Fruit fly (Drosophila melanogaster) whole organism, pupa: ENCODE measurements around the gene CG4884.

Experiments
- CG10348 ChIP-seq: fragments of 200-800 bp; sonication (Bioruptor generic); IDR thresholded peaks from 2 replicates; pipeline ENCODE4 v1.3.6; 2022; ENCODE audit warnings: missing biosample characterization, missing genetic modification characterization
- CG14655 ChIP-seq: fragments of 200-800 bp; sonication (Bioruptor generic); optimal IDR thresholded peaks from 3 replicates; lab custom pipeline; 2017; ENCODE audit warnings: mild to moderate bottlenecking, missing biosample characterization, missing genetic modification reagents, missing genetic modification characterization
- CG15710 ChIP-seq: fragments of 200-800 bp; sonication (Bioruptor generic); optimal IDR thresholded peaks from 2 replicates; lab custom pipeline; 2018; ENCODE audit warnings: missing biosample characterization, mild to moderate bottlenecking, missing genetic modification characterization, moderate library complexity
- CG34367 ChIP-seq: fragments of 200-800 bp; sonication (Bioruptor generic); optimal IDR thresholded peaks from 2 replicates; lab custom pipeline; 2018; ENCODE audit warnings: missing biosample characterization, mild to moderate bottlenecking, missing genetic modification characterization
- CG4496 ChIP-seq: fragments of 200-800 bp; sonication (Bioruptor generic); IDR thresholded peaks from 3 replicates; pipeline ENCODE4 v1.3.6; 2022; ENCODE audit warnings: missing biosample characterization, missing genetic modification characterization
- CG9948 ChIP-seq: fragments of 200-800 bp; sonication (Bioruptor generic); optimal IDR thresholded peaks from 2 replicates; lab custom pipeline; 2018; ENCODE audit warnings: missing biosample characterization, mild to moderate bottlenecking, missing genetic modification characterization, moderate library complexity
- D1 ChIP-seq: fragments of 200-800 bp; sonication (Bioruptor generic); optimal IDR thresholded peaks from 2 replicates; lab custom pipeline; 2018; ENCODE audit warnings: missing biosample characterization, mild to moderate bottlenecking, missing genetic modification characterization, moderate library complexity
- EcR ChIP-seq: fragments of 200-800 bp; sonication (Bioruptor generic); optimal IDR thresholded peaks from 3 replicates; lab custom pipeline; 2019; ENCODE audit warnings: missing biosample characterization, missing genetic modification characterization, mild to moderate bottlenecking, moderate library complexity, missing genetic modification reagents
- Ets98B ChIP-seq: fragments of 200-800 bp; sonication (Bioruptor generic); IDR thresholded peaks from 2 replicates; pipeline ENCODE4 v1.3.6; 2022; ENCODE audit warnings: missing biosample characterization, missing genetic modification characterization
- Pif1A ChIP-seq: fragments of 200-800 bp; sonication (Bioruptor generic); optimal IDR thresholded peaks from 3 replicates; lab custom pipeline; 2016; ENCODE audit warnings: missing biosample characterization, missing genetic modification characterization
- Snoo ChIP-seq: fragments of 200-800 bp; sonication (Bioruptor generic); optimal IDR thresholded peaks from 3 replicates; lab custom pipeline; 2017; ENCODE audit warnings: missing biosample characterization, mild to moderate bottlenecking, missing genetic modification characterization, inconsistent platforms
- gl ChIP-seq: fragments of 200-800 bp; sonication (Bioruptor generic); optimal IDR thresholded peaks from 2 replicates; lab custom pipeline; 2018; ENCODE audit warnings: missing biosample characterization, mild to moderate bottlenecking, missing genetic modification characterization

- TF ChIP-seq CG15710 (tag; lab: Kevin White, UChicago) (no peak), CG4496 (peak; percentile 56; the same call in 2 of the 3 replicates), gl (tag; lab: Kevin White, UChicago) (no peak), Ets98B (GFP tag; lab: Robert Waterston, UW) (peak; percentile 50; the same call in 1 of the 2 replicates), D1 (tag; lab: Kevin White, UChicago) (no peak), EcR (GFP tag; lab: Kevin White, UChicago) (no peak), CG10348 (GFP tag; lab: Robert Waterston, UW) (no peak), CG9948 (tag; lab: Kevin White, UChicago) (no peak), Snoo (tag; lab: Kevin White, UChicago) (no peak), Pif1A (GFP tag; lab: Kevin White, UChicago) (no peak), CG14655 (GFP tag; lab: Kevin White, UChicago) (no peak), CG34367 (tag; lab: Kevin White, UChicago) (no peak)
Measured at dm6 chr3R:27954533-27954932, 4.5 kb downstream of the CG4884 start, which contains the start of gene Nep7.
